Worm (Caenorhabditis elegans) whole organism, late embryonic: Measurements from ENCODE around the gene ZK892.4.

Source experiments
- F13H6.1 ChIP-seq: sonication (generic microtip); optimal IDR thresholded peaks from 2 replicates; lab custom pipeline; 2016; ENCODE audit warnings: missing genetic modification characterization, missing compliant biosample characterization
- ahr-1 ChIP-seq: sonication (generic microtip); optimal IDR thresholded peaks from 2 replicates; lab custom pipeline; 2016; ENCODE audit warnings: missing genetic modification characterization, missing compliant biosample characterization
- ama-1 ChIP-seq: fragments of 150-350 bp; optimal IDR thresholded peaks from 2 replicates; lab custom pipeline; 2014
- ceh-18 ChIP-seq: sonication (generic microtip); optimal IDR thresholded peaks from 2 replicates; lab custom pipeline; 2016; ENCODE audit warnings: missing genetic modification characterization, missing compliant biosample characterization
- ceh-2 ChIP-seq: sonication (generic microtip); optimal IDR thresholded peaks from 2 replicates; lab custom pipeline; 2016; ENCODE audit warnings: missing genotype, missing genetic modification characterization, missing compliant biosample characterization
- ceh-24 ChIP-seq: sonication (generic microtip); optimal IDR thresholded peaks from 2 replicates; lab custom pipeline; 2016; ENCODE audit warnings: mild to moderate bottlenecking, missing genetic modification characterization, missing compliant biosample characterization
- ceh-31 ChIP-seq: sonication (generic microtip); optimal IDR thresholded peaks from 2 replicates; lab custom pipeline; 2016; ENCODE audit warnings: missing genetic modification characterization, missing compliant biosample characterization
- ceh-9 ChIP-seq: sonication (generic microtip); optimal IDR thresholded peaks from 2 replicates; lab custom pipeline; 2016; ENCODE audit warnings: mild to moderate bottlenecking, missing genetic modification characterization, inconsistent platforms, missing compliant biosample characterization
- che-1 ChIP-seq: sonication (generic microtip); optimal IDR thresholded peaks from 2 replicates; lab custom pipeline; 2016; ENCODE audit warnings: mild to moderate bottlenecking, missing genetic modification characterization, missing compliant biosample characterization
- dmd-4 ChIP-seq: sonication (generic microtip); optimal IDR thresholded peaks from 2 replicates; lab custom pipeline; 2016; ENCODE audit warnings: borderline replicate concordance, missing genetic modification characterization, missing compliant biosample characterization
- dve-1 ChIP-seq: sonication (generic microtip); optimal IDR thresholded peaks from 2 replicates; lab custom pipeline; 2017; ENCODE audit warnings: antibody characterized with exemption, mild to moderate bottlenecking, missing genetic modification characterization, missing compliant biosample characterization
- elt-2 ChIP-seq: sonication (generic microtip); optimal IDR thresholded peaks from 2 replicates; lab custom pipeline; 2016; ENCODE audit warnings: missing genetic modification reagents, missing genetic modification characterization, missing compliant biosample characterization
- elt-4 ChIP-seq: sonication (generic microtip); optimal IDR thresholded peaks from 2 replicates; lab custom pipeline; 2016; ENCODE audit warnings: missing genetic modification characterization, missing compliant biosample characterization
- ets-4 ChIP-seq: sonication (generic microtip); optimal IDR thresholded peaks from 2 replicates; lab custom pipeline; 2016; ENCODE audit warnings: missing genetic modification characterization, missing compliant biosample characterization
- fkh-10 ChIP-seq: fragments of 150-350 bp; optimal IDR thresholded peaks from 2 replicates; lab custom pipeline; 2014; ENCODE audit warnings: missing biosample characterization, missing genetic modification reagents, missing genetic modification characterization
- gmeb-2 ChIP-seq: sonication (generic microtip); optimal IDR thresholded peaks from 2 replicates; lab custom pipeline; 2016; ENCODE audit warnings: missing genetic modification characterization, inconsistent platforms, missing compliant biosample characterization
- hlh-13 ChIP-seq: fragments of 200-800 bp; sonication (Bioruptor generic); optimal IDR thresholded peaks from 2 replicates; lab custom pipeline; 2018; ENCODE audit warnings: mild to moderate bottlenecking, missing genetic modification characterization, missing compliant biosample characterization
- hlh-15 ChIP-seq: sonication (generic microtip); optimal IDR thresholded peaks from 2 replicates; lab custom pipeline; 2016; ENCODE audit warnings: missing genetic modification characterization, missing compliant biosample characterization
- hlh-30 ChIP-seq: sonication (generic microtip); optimal IDR thresholded peaks from 2 replicates; lab custom pipeline; 2017; ENCODE audit warnings: antibody characterized with exemption, missing genetic modification characterization, missing compliant biosample characterization; ENCODE audit not compliant: insufficient read depth
- hlh-6 ChIP-seq: sonication (generic microtip); optimal IDR thresholded peaks from 2 replicates; lab custom pipeline; 2016; ENCODE audit warnings: missing genotype, missing genetic modification characterization, missing compliant biosample characterization
- hlh-8 ChIP-seq: sonication (generic microtip); optimal IDR thresholded peaks from 2 replicates; lab custom pipeline; 2016; ENCODE audit warnings: missing genotype, missing genetic modification characterization, missing compliant biosample characterization
- lim-6 ChIP-seq: sonication (generic microtip); optimal IDR thresholded peaks from 2 replicates; lab custom pipeline; 2016; ENCODE audit warnings: missing genetic modification characterization, missing compliant biosample characterization
- mec-3 ChIP-seq: sonication (generic microtip); optimal IDR thresholded peaks from 2 replicates; lab custom pipeline; 2016; ENCODE audit warnings: borderline replicate concordance, missing genetic modification characterization, missing compliant biosample characterization
- nfya-1 ChIP-seq: sonication (generic microtip); optimal IDR thresholded peaks from 2 replicates; lab custom pipeline; 2017; ENCODE audit warnings: missing genetic modification characterization, mild to moderate bottlenecking, missing compliant biosample characterization, antibody characterized with exemption, moderate library complexity
- nhr-11 ChIP-seq: fragments of 150-350 bp; optimal IDR thresholded peaks from 2 replicates; lab custom pipeline; 2014; ENCODE audit warnings: missing biosample characterization, missing genetic modification characterization
- pag-3 ChIP-seq: sonication (generic microtip); optimal IDR thresholded peaks from 2 replicates; lab custom pipeline; 2016; ENCODE audit warnings: missing compliant biosample characterization, missing genetic modification characterization, borderline replicate concordance
- pha-2 ChIP-seq: sonication (generic microtip); optimal IDR thresholded peaks from 2 replicates; lab custom pipeline; 2017; ENCODE audit warnings: mild to moderate bottlenecking, missing genetic modification characterization, missing compliant biosample characterization
- pha-4 ChIP-seq: fragments of 150-350 bp; optimal IDR thresholded peaks from 2 replicates; lab custom pipeline; 2018; ENCODE audit warnings: missing biosample characterization, missing genetic modification reagents, missing genetic modification characterization
- pqm-1 ChIP-seq: sonication (generic microtip); optimal IDR thresholded peaks from 2 replicates; lab custom pipeline; 2016; ENCODE audit warnings: missing genetic modification characterization, missing compliant biosample characterization
- pros-1 ChIP-seq: fragments of 150-350 bp; optimal IDR thresholded peaks from 2 replicates; lab custom pipeline; 2014; ENCODE audit warnings: missing biosample characterization, missing genetic modification reagents, missing genetic modification characterization
- ref-2 ChIP-seq: sonication (generic microtip); optimal IDR thresholded peaks from 2 replicates; lab custom pipeline; 2016; ENCODE audit warnings: missing genetic modification characterization, missing compliant biosample characterization
- rnt-1 ChIP-seq: sonication (generic microtip); optimal IDR thresholded peaks from 2 replicates; lab custom pipeline; 2016; ENCODE audit warnings: missing genetic modification characterization, missing compliant biosample characterization
- sdc-2 ChIP-seq: sonication (generic microtip); optimal IDR thresholded peaks from 2 replicates; lab custom pipeline; 2016; ENCODE audit warnings: missing genotype, missing genetic modification characterization, missing compliant biosample characterization
- sox-2 ChIP-seq: fragments of 200-800 bp; sonication (Bioruptor generic); IDR thresholded peaks from 2 replicates; pipeline ENCODE4 v1.3.6; 2022; ENCODE audit warnings: missing genetic modification reagents, missing genetic modification characterization, missing compliant biosample characterization
- tbx-7 ChIP-seq: sonication (generic microtip); optimal IDR thresholded peaks from 2 replicates; lab custom pipeline; 2016; ENCODE audit warnings: missing genotype, missing genetic modification characterization, missing compliant biosample characterization
- unc-42 ChIP-seq: sonication (generic microtip); optimal IDR thresholded peaks from 2 replicates; lab custom pipeline; 2016; ENCODE audit warnings: missing genotype, missing genetic modification characterization, missing compliant biosample characterization
- unc-55 ChIP-seq: sonication (generic microtip); optimal IDR thresholded peaks from 2 replicates; lab custom pipeline; 2017; ENCODE audit warnings: missing biosample characterization, missing genetic modification reagents, missing genetic modification characterization
- unc-86 ChIP-seq: sonication (generic microtip); optimal IDR thresholded peaks from 2 replicates; lab custom pipeline; 2016; ENCODE audit warnings: missing genetic modification characterization, missing compliant biosample characterization

Gene ZK892.4

ce11 chrII:9967999-9968706 is 38.2 kb upstream of the ZK892.4 start, which contains the start of the genes R53.4 and psf-1 (continued):
- TF ChIP-seq ceh-24 (no peak), sox-2 (GFP tag; lab: Robert Waterston, UW) (no peak), F13H6.1 (tag; lab: Kevin White, UChicago) (no peak), ets-4 (tag; lab: Kevin White, UChicago) (peak; percentile 69), hlh-15 (tag; lab: Kevin White, UChicago) (no peak), hlh-8 (tag; lab: Kevin White, UChicago) (peak; percentile 43), gmeb-2 (tag; lab: Kevin White, UChicago) (no peak), pha-4 (tag; lab: Kevin White, UChicago) (no peak), pag-3 (tag; lab: Kevin White, UChicago) (no peak), ceh-9 (tag; lab: Kevin White, UChicago) (no peak), nhr-11 (tag; lab: Kevin White, UChicago) (no peak), ahr-1 (tag; lab: Kevin White, UChicago) (peak; percentile 21), tbx-7 (tag; lab: Kevin White, UChicago) (peak; percentile 50), dmd-4 (tag; lab: Kevin White, UChicago) (no peak), mec-3 (no peak), elt-4 (no peak), hlh-13 (GFP tag; lab: Kevin White, UChicago) (no peak), hlh-6 (tag; lab: Kevin White, UChicago) (no peak), hlh-30 (no peak), fkh-10 (GFP tag; lab: Kevin White, UChicago) (no peak), unc-86 (tag; lab: Kevin White, UChicago) (no peak), pqm-1 (tag; lab: Kevin White, UChicago) (no peak), unc-55 (GFP tag; lab: Kevin White, UChicago) (no peak), ama-1 (lab: Kevin White, UChicago) (no peak), unc-42 (tag; lab: Kevin White, UChicago) (peak; percentile 25), rnt-1 (tag; lab: Kevin White, UChicago) (no peak), pha-2 (tag; lab: Kevin White, UChicago) (no peak), lim-6 (tag; lab: Kevin White, UChicago) (no peak), pros-1 (tag; lab: Kevin White, UChicago) (no peak), ceh-2 (tag; lab: Kevin White, UChicago) (peak; percentile 75)

ce11 chrII:9970438-9971092 is 35.8 kb upstream of the ZK892.4 start, which contains the start of gene R53.5:
Gene R53.5, minus strand, starts transcription at chrII:9970488.
- no peak for TF ChIP-seq ref-2

- no peak for TF ChIP-seq sdc-2
- TF ChIP-seq elt-2, result peak; percentile 65
These were observed 32.2 kb upstream of the ZK892.4 start for ce11 chrII:9974210-9974609.

- TF ChIP-seq pag-3 (tag; lab: Kevin White, UChicago), result no peak
- peak; percentile 43 for TF ChIP-seq ceh-18 (tag; lab: Kevin White, UChicago)
- TF ChIP-seq nfya-1, result peak; percentile 25
- TF ChIP-seq hlh-30, result no peak
- TF ChIP-seq dve-1 (tag; lab: Kevin White, UChicago), result peak; percentile 11
- no peak for TF ChIP-seq che-1 (tag; lab: Kevin White, UChicago)
- TF ChIP-seq pha-2 (tag; lab: Kevin White, UChicago), result no peak
- peak; percentile 19 for TF ChIP-seq ceh-31 (tag; lab: Kevin White, UChicago)
- TF ChIP-seq unc-55 (GFP tag; lab: Kevin White, UChicago), result peak; percentile 22
- TF ChIP-seq, all 69 proteins: peak for 5
These were observed 31.4 kb upstream of the ZK892.4 start, which contains the start of gene aakg-5 for ce11 chrII:9974967-9975366. Gene aakg-5, minus strand, starts transcription at chrII:9975125.
